Fruit fly (Drosophila melanogaster): Measurements from ENCODE around the gene Cdk1.

DNA sequence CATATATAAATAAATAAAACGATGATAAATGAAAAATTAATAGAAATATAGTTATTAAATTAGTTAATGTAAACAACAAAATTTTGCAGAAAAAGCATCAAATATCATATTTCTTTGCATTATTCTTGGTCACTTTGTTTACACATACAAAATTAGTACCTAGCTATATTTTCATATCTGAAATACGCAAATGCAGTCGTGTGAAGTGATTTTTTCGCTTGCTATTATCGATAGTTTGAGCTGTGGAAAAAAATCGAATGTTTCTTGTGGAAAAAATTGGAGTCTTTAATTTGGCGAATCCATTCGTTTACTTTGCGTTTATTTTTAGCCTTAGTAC is 10.4 kb upstream of the Cdk1 start, which contains the start of gene Cnot4:
- TF ChIP-seq CTCF (optimal IDR thresholded peaks at IDR 0.05) (no peak), CG8478 (optimal IDR thresholded peaks at IDR 0.05) (no peak)
